Fruit fly (Drosophila melanogaster) Kc167 (cell line): ENCODE measurements around the gene Nplp3.

ENCODE experiments used
- Myc ChIP-seq: fragments of >200 bp; optimal IDR thresholded peaks from 2 replicates; lab custom pipeline; 2017; ENCODE audit warnings: missing external identifiers
- Sin3A ChIP-seq: fragments of >200 bp; optimal IDR thresholded peaks from 2 replicates; lab custom pipeline; 2018; ENCODE audit warnings: missing external identifiers
- h ChIP-seq: fragments of >200 bp; optimal IDR thresholded peaks from 3 replicates; lab custom pipeline; 2018; ENCODE audit warnings: missing external identifiers
- insv ChIP-seq: fragments of >200 bp; optimal IDR thresholded peaks from 3 replicates; lab custom pipeline; 2018; ENCODE audit warnings: missing external identifiers
- psq ChIP-seq: fragments of >200 bp; optimal IDR thresholded peaks from 2 replicates; lab custom pipeline; 2017; ENCODE audit warnings: missing external identifiers
- ttk ChIP-seq: sonication (Bioruptor generic); optimal IDR thresholded peaks from 2 replicates; lab custom pipeline; 2017; ENCODE audit warnings: missing external identifiers

Gene Nplp3

DNA sequence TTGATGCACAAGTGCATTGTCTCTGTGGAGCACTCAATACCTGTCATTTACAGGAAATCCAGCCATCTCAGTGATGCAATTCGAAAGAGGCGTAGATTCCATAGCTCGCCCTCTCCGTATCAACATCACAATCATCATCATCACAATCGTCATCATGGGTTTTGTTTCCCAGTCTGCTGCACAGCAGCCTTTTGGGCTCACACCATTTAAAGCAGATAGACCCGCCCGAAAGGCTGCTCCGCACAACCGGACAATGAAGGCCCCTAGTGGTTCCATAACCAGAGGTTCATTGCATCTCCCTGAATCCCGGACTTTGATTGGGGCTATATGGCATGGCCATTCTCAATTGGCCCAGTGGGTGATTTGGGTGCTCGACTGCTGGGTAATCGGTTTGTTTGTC, 17.1 kb downstream of the Nplp3 start:
- TF ChIP-seq Myc (lab: Kevin White, UChicago) (no peak), insv (lab: Kevin White, UChicago) (no peak), h (lab: Kevin White, UChicago) (no peak), psq (no peak), Sin3A (lab: Kevin White, UChicago) (no peak), ttk (no peak)

DNA sequence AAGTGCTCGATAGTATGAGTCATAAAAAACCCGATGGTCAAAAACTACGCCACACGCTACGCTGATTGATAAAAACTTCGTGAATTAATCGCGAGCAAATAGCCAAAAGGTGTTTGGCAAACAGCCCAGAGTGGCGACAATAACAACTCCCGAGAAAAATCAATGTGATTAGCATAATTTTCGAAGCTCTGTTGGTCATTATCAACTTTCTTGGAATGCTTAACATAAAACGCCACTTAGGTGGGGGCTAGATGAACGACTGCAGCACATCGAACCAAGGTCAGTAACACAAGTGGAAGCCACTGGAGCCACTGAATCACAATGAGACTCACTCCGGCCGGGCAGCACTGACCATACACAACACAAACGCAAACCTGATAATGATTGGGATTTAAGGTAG, 19.9 kb downstream of the Nplp3 start:
- TF ChIP-seq Sin3A (lab: Kevin White, UChicago) (no peak), ttk (no peak), Myc (lab: Kevin White, UChicago) (no peak), insv (lab: Kevin White, UChicago) (no peak), psq (no peak), h (lab: Kevin White, UChicago) (no peak)

DNA sequence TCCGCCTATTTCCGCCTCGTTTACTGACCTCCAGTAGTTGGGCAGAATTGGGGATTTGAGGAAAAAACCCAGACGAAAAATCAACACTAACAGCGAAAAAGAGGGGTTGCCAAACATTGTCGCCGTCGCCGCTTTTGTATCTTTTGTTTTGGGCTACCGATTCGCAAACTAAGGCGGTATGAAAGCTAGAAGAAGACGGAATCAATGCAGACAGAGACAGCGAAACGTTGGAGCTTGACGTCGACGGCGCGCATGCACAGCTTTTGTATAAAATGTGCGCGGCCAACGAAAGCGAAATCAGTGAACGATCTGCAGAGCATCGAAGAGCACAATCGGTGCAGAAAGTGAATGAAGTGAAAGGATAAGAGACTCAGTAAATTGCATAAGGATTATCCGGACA, 20.9 kb downstream of the Nplp3 start, which contains the start of gene CG4998:
Gene CG4998, plus strand, starts transcription at position 301 of the 400 bp plus-strand sequence.
- no peak for TF ChIP-seq ttk
- no peak for TF ChIP-seq insv (lab: Kevin White, UChicago)
- TF ChIP-seq h (lab: Kevin White, UChicago): no peak

- TF ChIP-seq Myc (lab: Kevin White, UChicago) (no peak), ttk (no peak), Sin3A (lab: Kevin White, UChicago) (no peak), h (lab: Kevin White, UChicago) (no peak)
These were observed 21.6 kb downstream of the Nplp3 start for dm6 chr3L:16339463-16339862.

DNA sequence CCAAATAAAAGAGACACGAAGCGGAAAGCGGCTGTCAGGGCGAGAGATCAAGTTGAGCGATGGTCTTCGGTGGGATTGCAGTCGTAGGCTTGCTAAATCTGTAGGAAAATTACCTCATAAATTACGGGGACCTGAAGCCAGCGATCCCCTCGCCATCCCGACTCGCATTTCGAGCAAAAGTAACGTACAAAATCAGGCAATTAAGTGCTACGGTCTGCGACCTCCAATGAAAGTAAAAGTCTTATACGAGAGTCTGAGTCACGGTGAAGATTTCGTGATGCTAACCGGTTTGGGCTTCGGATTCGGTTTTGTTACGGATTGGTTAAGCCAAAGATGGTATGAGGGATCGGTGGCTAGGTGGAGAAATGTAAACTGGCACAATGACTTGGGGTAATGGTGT, 22.0 kb downstream of the Nplp3 start:
- no peak for TF ChIP-seq Sin3A (lab: Kevin White, UChicago)
- TF ChIP-seq ttk: no peak
- no peak for TF ChIP-seq insv (lab: Kevin White, UChicago)
- TF ChIP-seq Myc (lab: Kevin White, UChicago): no peak
- TF ChIP-seq h (lab: Kevin White, UChicago): no peak
- TF ChIP-seq psq: no peak

DNA sequence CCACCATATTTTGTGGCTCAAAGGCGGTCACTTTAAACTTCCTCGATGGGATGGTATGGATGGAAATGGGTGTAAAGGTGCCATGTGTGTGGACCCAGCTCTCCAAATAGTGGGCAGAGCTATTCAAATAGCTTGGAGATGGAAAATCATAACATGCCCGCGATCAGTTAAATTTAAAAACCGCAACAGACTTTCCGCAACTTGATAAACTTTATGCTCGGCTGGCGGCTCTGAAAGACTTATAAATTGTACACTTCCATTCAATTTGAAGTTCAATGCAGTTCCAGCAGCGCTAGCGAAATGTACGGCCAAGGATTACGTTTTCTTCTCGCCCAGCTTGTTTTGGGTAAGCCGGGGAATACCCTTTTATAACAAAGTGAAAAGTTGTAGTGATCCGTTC, 28.2 kb downstream of the Nplp3 start, which contains the start of gene CG33257:
Gene CG33257, plus strand, starts transcription at position 301 of the 400 bp plus-strand sequence.
- TF ChIP-seq Myc (lab: Kevin White, UChicago): no peak

DNA sequence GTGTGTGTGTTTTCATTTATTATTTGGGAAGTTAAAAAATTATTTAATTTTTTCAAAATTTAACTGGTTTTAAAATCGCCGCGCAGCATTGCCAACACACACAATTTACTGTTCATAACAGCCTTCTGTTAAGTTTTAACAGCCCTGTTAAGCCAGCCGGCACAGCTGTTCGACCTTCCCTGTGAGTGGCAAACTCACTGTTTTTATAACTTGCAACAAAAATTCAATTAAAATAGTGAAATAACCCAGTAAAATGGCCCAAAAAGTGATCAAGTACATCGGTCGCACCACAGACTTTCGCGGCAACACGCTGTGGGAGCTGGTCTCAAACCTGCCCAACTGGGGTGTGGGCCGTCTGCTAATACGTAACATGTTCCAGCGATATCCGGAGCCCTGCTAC, 30.1 kb downstream of the Nplp3 start, which contains the start of gene mRpS34:
Gene mRpS34, plus strand, starts transcription at position 161 of the 400 bp plus-strand sequence.
- no peak for TF ChIP-seq insv (lab: Kevin White, UChicago)
- no peak for TF ChIP-seq psq
- no peak for TF ChIP-seq ttk
- TF ChIP-seq Sin3A (lab: Kevin White, UChicago): no peak
- no peak for TF ChIP-seq h (lab: Kevin White, UChicago)
- no peak for TF ChIP-seq Myc (lab: Kevin White, UChicago)

DNA sequence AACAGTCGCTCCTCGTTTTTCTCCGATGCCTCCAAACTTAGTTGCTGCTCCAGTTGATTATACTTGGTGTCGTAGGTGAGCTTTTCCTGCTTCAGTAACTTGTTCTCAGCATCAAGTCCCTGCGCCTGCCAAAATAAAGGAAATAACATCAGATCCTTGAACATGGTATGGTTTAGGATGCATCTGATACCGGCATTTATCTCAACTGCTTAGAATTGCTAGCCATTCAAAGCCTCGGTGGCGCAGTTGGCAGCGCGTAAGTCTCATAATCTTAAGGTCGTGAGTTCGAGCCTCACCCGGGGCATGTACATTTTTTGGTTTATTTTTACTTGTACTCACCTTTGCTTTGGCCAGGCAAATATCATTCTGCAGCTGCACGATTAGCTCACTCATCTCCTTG, 31.9 kb downstream of the Nplp3 start:
- TF ChIP-seq h (lab: Kevin White, UChicago): no peak
- no peak for TF ChIP-seq Sin3A (lab: Kevin White, UChicago)
- no peak for TF ChIP-seq ttk
- no peak for TF ChIP-seq Myc (lab: Kevin White, UChicago)
- TF ChIP-seq psq: no peak
- TF ChIP-seq insv (lab: Kevin White, UChicago): no peak

dm6 chr3L:16351770-16352429, 34.1 kb downstream of the Nplp3 start, which contains the start of the genes Golgin104 and Tcs3:
Golgin104 (minus strand) TSS chr3L:16351951.
Tcs3 (plus strand) TSS chr3L:16351991.
- no peak for TF ChIP-seq insv (lab: Kevin White, UChicago)
- TF ChIP-seq Sin3A (lab: Kevin White, UChicago): no peak
- TF ChIP-seq Myc (lab: Kevin White, UChicago): no peak
- TF ChIP-seq h (lab: Kevin White, UChicago): no peak
- no peak for TF ChIP-seq psq
- TF ChIP-seq ttk: no peak

- TF ChIP-seq insv (lab: Kevin White, UChicago) (no peak), Sin3A (lab: Kevin White, UChicago) (no peak), Myc (lab: Kevin White, UChicago) (no peak), psq (no peak), h (lab: Kevin White, UChicago) (no peak), ttk (no peak)
These were observed 36.4 kb downstream of the Nplp3 start, which contains the start of gene Pdh for dm6 chr3L:16354197-16354596. Pdh (minus strand) TSS chr3L:16354297.

DNA sequence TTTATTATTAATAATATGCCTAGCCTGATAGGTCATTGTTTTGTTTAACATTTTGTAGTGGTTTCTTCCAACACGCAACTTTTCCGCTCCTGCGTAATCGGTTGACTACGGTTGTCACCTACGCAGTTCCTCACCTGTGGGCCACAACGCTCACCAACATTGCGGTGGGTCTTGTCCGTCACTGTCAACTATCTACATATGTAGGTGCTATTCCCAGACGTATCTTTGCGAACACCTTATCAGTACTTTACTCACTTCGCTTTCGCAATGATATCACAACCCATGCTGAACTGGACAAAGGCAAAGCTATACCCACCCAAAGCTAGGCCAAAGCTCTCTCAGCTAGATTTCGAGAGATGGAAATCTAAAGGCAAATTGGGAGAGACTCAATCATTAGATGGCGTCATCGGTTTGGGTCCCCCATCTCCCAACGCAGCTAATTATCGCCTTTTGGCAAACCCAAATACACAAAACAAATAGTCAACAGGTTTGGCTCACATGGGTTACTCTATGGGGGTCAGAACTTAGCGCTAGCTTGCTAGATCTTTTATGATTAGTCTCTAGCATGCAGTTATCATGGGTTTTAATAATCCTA, 38.4 kb downstream of the Nplp3 start:
- no peak for TF ChIP-seq insv (lab: Kevin White, UChicago)
- TF ChIP-seq ttk: no peak
- TF ChIP-seq Sin3A (lab: Kevin White, UChicago): no peak
- no peak for TF ChIP-seq psq
- no peak for TF ChIP-seq Myc (lab: Kevin White, UChicago)
- TF ChIP-seq h (lab: Kevin White, UChicago): no peak

- TF ChIP-seq Sin3A (lab: Kevin White, UChicago) (no peak), h (lab: Kevin White, UChicago) (no peak)
These were observed 39.4 kb downstream of the Nplp3 start for dm6 chr3L:16357187-16357728.
